Worm (Caenorhabditis elegans) whole organism, L3 larva: ENCODE data around the gene grsp-2.

Experiments
- ZK546.5 ChIP-seq: sonication (generic microtip); optimal IDR thresholded peaks from 2 replicates; lab custom pipeline; 2017; ENCODE audit warnings: missing biosample characterization, missing genetic modification characterization
- aly-2 ChIP-seq: fragments of 150-350 bp; optimal IDR thresholded peaks from 2 replicates; lab custom pipeline; 2014; ENCODE audit warnings: missing biosample characterization, missing genetic modification characterization
- egl-27 ChIP-seq: sonication (generic microtip); optimal IDR thresholded peaks from 4 replicates; lab custom pipeline; 2017; ENCODE audit warnings: missing biosample characterization, missing genetic modification reagents, missing genetic modification characterization
- fkh-2 ChIP-seq: fragments of 150-350 bp; optimal IDR thresholded peaks from 2 replicates; lab custom pipeline; 2014; ENCODE audit warnings: missing biosample characterization, missing genetic modification reagents, missing genetic modification characterization
- fos-1 ChIP-seq: fragments of 150-350 bp; optimal IDR thresholded peaks from 2 replicates; lab custom pipeline; 2014; ENCODE audit warnings: missing biosample characterization, missing genetic modification characterization
- lin-15B ChIP-seq: fragments of 150-350 bp; optimal IDR thresholded peaks from 2 replicates; lab custom pipeline; 2014; ENCODE audit warnings: missing biosample characterization, missing genetic modification characterization
- nhr-28 ChIP-seq: fragments of 150-350 bp; optimal IDR thresholded peaks from 2 replicates; lab custom pipeline; 2014; ENCODE audit warnings: missing biosample characterization, missing genetic modification characterization
- pha-4 ChIP-seq: fragments of 150-350 bp; optimal IDR thresholded peaks from 2 replicates; lab custom pipeline; 2014; ENCODE audit warnings: missing biosample characterization, missing genetic modification reagents, missing genetic modification characterization
- pqm-1 ChIP-seq: fragments of 150-350 bp; optimal IDR thresholded peaks from 2 replicates; lab custom pipeline; 2017; ENCODE audit warnings: missing biosample characterization, missing genetic modification characterization, inconsistent platforms
- snpc-4 ChIP-seq: fragments of 150-350 bp; optimal IDR thresholded peaks from 2 replicates; lab custom pipeline; 2014; ENCODE audit warnings: missing biosample characterization, missing genetic modification characterization
- zag-1 ChIP-seq: fragments of 150-350 bp; optimal IDR thresholded peaks from 2 replicates; lab custom pipeline; 2014; ENCODE audit warnings: missing biosample characterization, missing genetic modification characterization

- TF ChIP-seq ZK546.5 (tag; lab: Kevin White, UChicago) (no peak), egl-27 (tag; lab: Kevin White, UChicago) (no peak), snpc-4 (tag; lab: Kevin White, UChicago) (peak; percentile 41), fkh-2 (tag; lab: Kevin White, UChicago) (no peak), fos-1 (no peak), pha-4 (tag; lab: Kevin White, UChicago) (no peak), lin-15B (no peak), nhr-28 (tag; lab: Kevin White, UChicago) (no peak), pqm-1 (no peak), aly-2 (tag; lab: Kevin White, UChicago) (no peak), zag-1 (tag; lab: Kevin White, UChicago) (no peak)
Measured at ce11 chrIV:8796246-8796645, 19.9 kb upstream of the grsp-2 start.
